Worm (Caenorhabditis elegans): Measurements from ENCODE around the gene pxl-1.

DNA sequence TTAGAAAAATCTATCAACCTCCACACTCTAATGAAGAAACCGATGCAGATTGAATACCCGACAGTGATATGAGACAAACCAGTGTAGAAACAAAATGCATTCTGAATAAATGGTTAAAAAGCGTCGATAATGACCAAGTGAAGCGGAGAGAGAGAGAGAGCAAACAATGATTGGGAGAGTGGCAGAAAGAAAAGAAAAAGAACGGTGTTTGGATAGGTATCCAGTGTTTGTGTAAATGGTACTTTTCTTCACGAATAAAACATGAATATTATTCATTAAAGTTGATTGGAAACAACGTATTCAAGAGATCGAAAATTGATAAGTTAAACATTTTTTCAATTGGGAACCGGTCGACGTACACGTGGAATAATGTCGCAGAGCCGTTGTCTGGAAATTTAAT, 26.4 kb downstream of the pxl-1 start, which contains the start of gene F01F1.15:
- TF ChIP-seq cog-1 (tag; optimal IDR thresholded peaks at IDR 0.05) (no peak), T22C8.4 (GFP tag; IDR thresholded peaks at IDR 0.05) (no peak), ref-1 (GFP tag; conservative IDR thresholded peaks at IDR 0.05) (no peak), tab-1 (GFP tag; IDR thresholded peaks at IDR 0.05) (no peak), flt-1 (GFP tag; IDR thresholded peaks at IDR 0.05) (no peak), med-1 (GFP tag; optimal IDR thresholded peaks at IDR 0.05; ENCODE audit: insufficient read depth) (no peak), ztf-29 (GFP tag; IDR thresholded peaks at IDR 0.05) (no peak), ztf-23 (GFP tag; IDR thresholded peaks at IDR 0.05) (no peak), klf-2 (GFP tag; conservative IDR thresholded peaks at IDR 0.05) (no peak)

All from whole organism, midembryonic.